Worm (Caenorhabditis elegans): Measurements from ENCODE around the gene F34D10.8.

- TF ChIP-seq ama-1 (optimal IDR thresholded peaks at IDR 0.05) (no peak), ama-1 (GFP tag; optimal IDR thresholded peaks at IDR 0.05) (no peak), dpl-1 (GFP tag; optimal IDR thresholded peaks at IDR 0.05) (no peak), ccch-3 (GFP tag; optimal IDR thresholded peaks at IDR 0.05) (no peak), F10E7.11 (tag; optimal IDR thresholded peaks at IDR 0.05) (no peak), hlh-12 (tag; optimal IDR thresholded peaks at IDR 0.05) (no peak), rec-8 (tag; optimal IDR thresholded peaks at IDR 0.05) (no peak), let-607 (tag; optimal IDR thresholded peaks at IDR 0.05) (no peak), attf-5 (GFP tag; optimal IDR thresholded peaks at IDR 0.05) (no peak), unc-62 (GFP tag; optimal IDR thresholded peaks at IDR 0.05) (no peak)
Observed at ce11 chrIII:3724880-3725279, 5.7 kb upstream of the F34D10.8 start, which contains the start of gene C14B1.12.
